Worm (Caenorhabditis elegans): ENCODE data around the gene C05C9.1.

The C05C9.1 gene

DNA sequence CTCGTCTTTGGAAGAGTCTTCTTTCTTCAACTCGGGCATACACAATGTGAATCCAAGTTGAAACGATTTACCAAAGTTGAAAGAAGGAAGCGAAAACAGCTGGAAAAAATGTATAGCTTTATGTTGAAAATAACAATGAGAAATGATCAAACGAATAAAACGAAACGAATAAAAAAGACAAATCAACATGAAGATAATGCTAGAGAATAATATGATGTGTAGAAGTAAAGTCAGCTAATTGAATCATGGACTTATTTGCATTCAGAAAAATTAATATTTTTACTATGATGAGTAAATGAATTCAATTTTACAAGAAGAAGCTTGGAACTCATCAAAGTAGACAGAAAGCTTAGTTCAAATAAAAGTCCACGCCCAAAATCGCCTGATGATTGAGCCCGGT, 35.1 kb upstream of the C05C9.1 start, which contains the start of gene alr-1:
alr-1 (minus strand) TSS at position 101 of the 400 bp plus-strand sequence.
- no peak for TF ChIP-seq fkh-10 (GFP tag; optimal IDR thresholded peaks at IDR 0.05)
- TF ChIP-seq elt-4 (tag; optimal IDR thresholded peaks at IDR 0.05): no peak
- no peak for TF ChIP-seq hlh-8 (tag; optimal IDR thresholded peaks at IDR 0.05)
- TF ChIP-seq ceh-18 (tag; optimal IDR thresholded peaks at IDR 0.05): no peak

ce11 chrX:11126259-11126658, 34.4 kb upstream of the C05C9.1 start:
- no peak for TF ChIP-seq ceh-45 (GFP tag; IDR thresholded peaks at IDR 0.05)
- no peak for TF ChIP-seq hlh-15 (tag; optimal IDR thresholded peaks at IDR 0.05)
- no peak for TF ChIP-seq C38D4.7 (GFP tag; optimal IDR thresholded peaks at IDR 0.05)
- no peak for TF ChIP-seq pax-1 (tag; optimal IDR thresholded peaks at IDR 0.05)
- TF ChIP-seq pat-9 (tag; optimal IDR thresholded peaks at IDR 0.05): no peak
- no peak for TF ChIP-seq che-1 (tag; optimal IDR thresholded peaks at IDR 0.05)
- no peak for TF ChIP-seq syd-9 (tag; optimal IDR thresholded peaks at IDR 0.05)
- no peak for TF ChIP-seq ets-4 (tag; optimal IDR thresholded peaks at IDR 0.05)

- TF ChIP-seq ceh-19 (GFP tag; optimal IDR thresholded peaks at IDR 0.05): no peak
- TF ChIP-seq elt-2 (tag; optimal IDR thresholded peaks at IDR 0.05): peak; percentile 49
These were observed 28.4 kb upstream of the C05C9.1 start for ce11 chrX:11132260-11132659.

ce11 chrX:11134750-11135394, 25.8 kb upstream of the C05C9.1 start:
- TF ChIP-seq ttx-3 (tag; optimal IDR thresholded peaks at IDR 0.05) (no peak), dve-1 (tag; optimal IDR thresholded peaks at IDR 0.05) (no peak), ceh-24 (tag; optimal IDR thresholded peaks at IDR 0.05) (no peak), T23F11.4 (GFP tag; optimal IDR thresholded peaks at IDR 0.05) (no peak)

ce11 chrX:11136988-11137387, 23.6 kb upstream of the C05C9.1 start:
- no peak for TF ChIP-seq ceh-34 (tag; optimal IDR thresholded peaks at IDR 0.05)
- TF ChIP-seq fax-1 (tag; optimal IDR thresholded peaks at IDR 0.05): no peak
- no peak for TF ChIP-seq hlh-8 (tag; optimal IDR thresholded peaks at IDR 0.05)
- no peak for TF ChIP-seq lin-11 (tag; optimal IDR thresholded peaks at IDR 0.05)
- TF ChIP-seq ceh-30 (tag; optimal IDR thresholded peaks at IDR 0.05): no peak
- TF ChIP-seq K09A11.1 (tag; optimal IDR thresholded peaks at IDR 0.05; ENCODE audit: insufficient read depth): no peak
- no peak for TF ChIP-seq ref-2 (tag; optimal IDR thresholded peaks at IDR 0.05)
- no peak for TF ChIP-seq dve-1 (tag; optimal IDR thresholded peaks at IDR 0.05)
- no peak for TF ChIP-seq npax-4 (tag; optimal IDR thresholded peaks at IDR 0.05)
- TF ChIP-seq gmeb-2 (tag; optimal IDR thresholded peaks at IDR 0.05): no peak
- TF ChIP-seq pqm-1 (tag; optimal IDR thresholded peaks at IDR 0.05): no peak
- no peak for TF ChIP-seq F13H6.1 (tag; optimal IDR thresholded peaks at IDR 0.05)

DNA sequence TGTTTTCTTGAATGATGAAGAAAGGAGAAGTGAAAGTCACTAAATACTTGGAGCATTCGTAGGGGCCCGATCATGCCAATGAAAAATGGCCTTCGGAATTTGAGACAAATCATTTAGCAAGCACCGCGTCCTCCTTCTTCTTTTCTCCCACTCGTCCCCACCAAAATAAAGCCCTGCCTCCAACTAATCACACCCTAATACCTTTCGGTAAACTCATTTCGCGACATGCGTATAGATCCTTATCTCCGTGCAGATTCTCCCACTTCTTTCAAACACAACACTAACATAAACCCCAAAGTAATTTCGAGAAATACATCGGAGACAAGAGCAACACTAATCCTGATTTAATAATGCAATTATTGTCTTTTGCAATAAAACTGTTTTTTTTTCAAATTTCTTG, 23.0 kb upstream of the C05C9.1 start:
- TF ChIP-seq pha-4 (tag; optimal IDR thresholded peaks at IDR 0.05) (no peak), ceh-6 (GFP tag; optimal IDR thresholded peaks at IDR 0.05) (no peak), dmd-4 (tag; optimal IDR thresholded peaks at IDR 0.05; ENCODE audit: borderline replicate concordance) (no peak), K02D7.2 (tag; optimal IDR thresholded peaks at IDR 0.05) (no peak), ceh-24 (tag; optimal IDR thresholded peaks at IDR 0.05) (no peak), npax-4 (tag; optimal IDR thresholded peaks at IDR 0.05) (no peak), sdc-2 (tag; optimal IDR thresholded peaks at IDR 0.05) (no peak), tbx-7 (tag; optimal IDR thresholded peaks at IDR 0.05) (no peak), lim-6 (tag; optimal IDR thresholded peaks at IDR 0.05) (no peak), Y22D7AL.16 (tag; optimal IDR thresholded peaks at IDR 0.05) (no peak), ahr-1 (tag; optimal IDR thresholded peaks at IDR 0.05) (no peak), che-1 (tag; optimal IDR thresholded peaks at IDR 0.05) (no peak), nfya-1 (tag; optimal IDR thresholded peaks at IDR 0.05) (no peak)
